Worm (Caenorhabditis elegans) whole organism, L2 larva: ENCODE measurements around the gene vps-54.

Experiments used
- C34F6.9 ChIP-seq: fragments of 150-350 bp; optimal IDR thresholded peaks from 2 replicates; lab custom pipeline; 2014; ENCODE audit warnings: missing biosample characterization, missing genetic modification characterization
- ceh-82 ChIP-seq: fragments of 150-350 bp; optimal IDR thresholded peaks from 2 replicates; lab custom pipeline; 2014; ENCODE audit warnings: missing biosample characterization, missing genetic modification characterization
- mab-5 ChIP-seq: fragments of 150-350 bp; optimal IDR thresholded peaks from 2 replicates; lab custom pipeline; 2014; ENCODE audit warnings: missing biosample characterization, missing genetic modification characterization
- nhr-21 ChIP-seq: fragments of 150-350 bp; optimal IDR thresholded peaks from 2 replicates; lab custom pipeline; 2014; ENCODE audit warnings: missing biosample characterization, missing genetic modification characterization
- nhr-25 ChIP-seq: fragments of 150-350 bp; sonication (generic microtip); optimal IDR thresholded peaks from 3 replicates; lab custom pipeline; 2014; ENCODE audit warnings: missing biosample characterization, missing genetic modification characterization
- unc-62 ChIP-seq: fragments of 150-350 bp; optimal IDR thresholded peaks from 2 replicates; lab custom pipeline; 2014; ENCODE audit warnings: missing biosample characterization, missing genetic modification reagents, missing genetic modification characterization
- zag-1 ChIP-seq: fragments of 150-350 bp; optimal IDR thresholded peaks from 2 replicates; lab custom pipeline; 2014; ENCODE audit warnings: missing biosample characterization, missing genetic modification characterization
- ztf-1 ChIP-seq: fragments of 200-800 bp; sonication (Bioruptor generic); conservative IDR thresholded peaks from 2 replicates; pipeline ENCODE4 v1.3.6; 2022; ENCODE audit warnings: missing genetic modification characterization, missing compliant biosample characterization

DNA sequence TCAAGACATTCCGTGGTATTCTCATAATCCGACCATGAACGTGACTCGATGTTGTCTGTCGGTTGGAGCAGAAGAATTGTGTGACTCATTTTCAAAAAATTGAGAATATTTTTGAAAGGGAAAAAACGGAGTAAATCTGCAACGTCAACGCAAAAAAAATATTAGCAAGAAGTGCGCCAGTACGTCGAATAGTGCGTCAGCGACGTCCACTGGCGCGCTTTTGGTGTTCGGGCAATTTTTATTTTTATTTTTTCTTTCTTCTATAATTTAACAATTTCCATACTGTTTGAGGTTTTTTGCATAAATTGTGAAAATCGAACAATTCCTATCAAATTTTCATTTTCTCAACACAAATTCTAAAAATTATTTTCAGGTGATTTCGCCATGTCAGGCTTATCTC, 2.7 kb upstream of the vps-54 start, which contains the start of the genes erh-1 and lpd-9:
- TF ChIP-seq unc-62 (GFP tag; lab: Kevin White, UChicago) (no peak), mab-5 (tag; lab: Kevin White, UChicago) (peak; percentile 72), zag-1 (no peak), nhr-21 (peak; percentile 61), nhr-25 (tag; lab: Kevin White, UChicago) (no peak), ztf-1 (GFP tag; lab: Robert Waterston, UW) (no peak), C34F6.9 (tag; lab: Kevin White, UChicago) (peak; percentile 90), ceh-82 (tag; lab: Kevin White, UChicago) (no peak)
